Fruit fly (Drosophila melanogaster): ENCODE data around the gene Pli.

The Pli gene

DNA sequence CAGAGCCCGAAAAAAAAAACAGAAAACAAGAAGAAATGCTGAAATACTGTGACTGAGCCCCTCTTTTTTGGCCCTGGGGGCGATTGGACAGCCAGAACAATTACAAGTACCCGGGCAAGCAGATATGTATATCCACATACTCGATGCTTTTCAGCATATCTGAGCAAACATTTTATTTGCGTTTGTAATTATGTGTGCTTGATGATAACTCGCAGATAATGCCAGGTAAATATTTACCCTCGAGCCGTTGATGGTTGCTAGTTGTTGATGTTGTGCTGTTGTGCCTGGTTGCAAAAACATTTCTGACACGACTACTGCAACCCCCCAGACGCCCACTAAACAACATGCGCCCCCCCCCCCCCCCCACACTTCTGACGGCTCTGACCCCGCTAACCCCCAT lies 29.5 kb upstream of the Pli start (continued):
- no peak for TF ChIP-seq sens-2 (GFP tag; IDR thresholded peaks at IDR 0.05)
- TF ChIP-seq CG16863 (GFP tag; optimal IDR thresholded peaks at IDR 0.05): no peak
- no peak for TF ChIP-seq Stat92E (GFP tag; optimal IDR thresholded peaks at IDR 0.05)
- TF ChIP-seq tio (GFP tag; optimal IDR thresholded peaks at IDR 0.05): no peak
- peak; percentile 26 for TF ChIP-seq Nf-YC (tag; optimal IDR thresholded peaks at IDR 0.05)
- 0 out of 2 replicates have a peak, but pooled peaks have one; percentile 35 for TF ChIP-seq chm (GFP tag; IDR thresholded peaks at IDR 0.05)
- no peak for TF ChIP-seq CG31388 (GFP tag; optimal IDR thresholded peaks at IDR 0.05)
- no peak for TF ChIP-seq pum (GFP tag; optimal IDR thresholded peaks at IDR 0.05)
- TF ChIP-seq Six4 (GFP tag; optimal IDR thresholded peaks at IDR 0.05): no peak
- TF ChIP-seq Oaz (GFP tag; IDR thresholded peaks at IDR 0.05): peak; percentile 26; the same call in 1 of the 2 replicates
- no peak for TF ChIP-seq cg (GFP tag; optimal IDR thresholded peaks at IDR 0.05)
- TF ChIP-seq pzg (GFP tag; optimal IDR thresholded peaks at IDR 0.05): no peak
- no peak for TF ChIP-seq pb (GFP tag; optimal IDR thresholded peaks at IDR 0.05)
- no peak for TF ChIP-seq ro (GFP tag; IDR thresholded peaks at IDR 0.05)
- no peak for TF ChIP-seq bab2 (GFP tag; optimal IDR thresholded peaks at IDR 0.05)
- TF ChIP-seq Mrtf (GFP tag; IDR thresholded peaks at IDR 0.05): no peak
- TF ChIP-seq hb (GFP tag; IDR thresholded peaks at IDR 0.05; ENCODE audit: partially characterized antibody): no peak
- no peak for TF ChIP-seq CG17802 (tag; optimal IDR thresholded peaks at IDR 0.05)
- TF ChIP-seq dan (GFP tag; IDR thresholded peaks at IDR 0.05): no peak
- TF ChIP-seq seq (GFP tag; IDR thresholded peaks at IDR 0.05): peak; percentile 66
- TF ChIP-seq cad (GFP tag; optimal IDR thresholded peaks at IDR 0.05): no peak
- no peak for TF ChIP-seq CG14965 (GFP tag; optimal IDR thresholded peaks at IDR 0.05; ENCODE audit: borderline replicate concordance)
- TF ChIP-seq CG11093 (GFP tag; IDR thresholded peaks at IDR 0.05): no peak
- no peak for TF ChIP-seq CG9932 (GFP tag; IDR thresholded peaks at IDR 0.05)
- TF ChIP-seq CG3407 (GFP tag; optimal IDR thresholded peaks at IDR 0.05): peak; percentile 43
- no peak for TF ChIP-seq usp (GFP tag; optimal IDR thresholded peaks at IDR 0.05)
- TF ChIP-seq CG14860 (GFP tag; IDR thresholded peaks at IDR 0.05; ENCODE audit: partially characterized antibody): no peak
- TF ChIP-seq slp2 (GFP tag; optimal IDR thresholded peaks at IDR 0.05): no peak
- TF ChIP-seq Fer2 (tag; optimal IDR thresholded peaks at IDR 0.05): no peak
- TF ChIP-seq ken (GFP tag; IDR thresholded peaks at IDR 0.05): no peak
- no peak for TF ChIP-seq CG10431 (GFP tag; optimal IDR thresholded peaks at IDR 0.05)
- TF ChIP-seq eyg (GFP tag; optimal IDR thresholded peaks at IDR 0.05): no peak
- TF ChIP-seq CG10366 (GFP tag; IDR thresholded peaks at IDR 0.05): no peak; the same call in 1 of the 2 replicates
- peak; percentile 38 for TF ChIP-seq CG8924 (tag; optimal IDR thresholded peaks at IDR 0.05)
- no peak for TF ChIP-seq CG4404 (GFP tag; IDR thresholded peaks at IDR 0.05)
- no peak for TF ChIP-seq sc (optimal IDR thresholded peaks at IDR 0.05)
- no peak for TF ChIP-seq sc (GFP tag; optimal IDR thresholded peaks at IDR 0.05)
- TF ChIP-seq CG3281 (GFP tag; optimal IDR thresholded peaks at IDR 0.05): peak; percentile 72
- no peak for TF ChIP-seq CG1647 (GFP tag; optimal IDR thresholded peaks at IDR 0.05)
- TF ChIP-seq CG18599 (GFP tag; optimal IDR thresholded peaks at IDR 0.05): peak; percentile 74
- TF ChIP-seq CG6854 (GFP tag; optimal IDR thresholded peaks at IDR 0.05): peak; percentile 40
- no peak for TF ChIP-seq Dek (tag; optimal IDR thresholded peaks at IDR 0.05)
- TF ChIP-seq CG13894 (tag; optimal IDR thresholded peaks at IDR 0.05): no peak
- TF ChIP-seq C15 (GFP tag; IDR thresholded peaks at IDR 0.05): no peak
- TF ChIP-seq NC2α (GFP tag; optimal IDR thresholded peaks at IDR 0.05): no peak
- TF ChIP-seq Dll (GFP tag; IDR thresholded peaks at IDR 0.05; ENCODE audit: partially characterized antibody): no peak
- TF ChIP-seq Sox102F (GFP tag; optimal IDR thresholded peaks at IDR 0.05): peak; percentile 10
- TF ChIP-seq Hr39 (optimal IDR thresholded peaks at IDR 0.05): no peak
- no peak for TF ChIP-seq Gsc (GFP tag; IDR thresholded peaks at IDR 0.05)
- TF ChIP-seq Tbp (GFP tag; optimal IDR thresholded peaks at IDR 0.05): no peak
- peak; percentile 41 for TF ChIP-seq NfI (GFP tag; optimal IDR thresholded peaks at IDR 0.05)
- no peak for TF ChIP-seq ind (GFP tag; optimal IDR thresholded peaks at IDR 0.05)
- TF ChIP-seq sqz (GFP tag; optimal IDR thresholded peaks at IDR 0.05): peak; percentile 62

Data from whole organism, embryonic.